Fruit fly (Drosophila melanogaster) whole organism, pupa: ENCODE results near the gene CG7924.
A peak's percentile ranks its signal among the peaks of the same experiment; 100 is the strongest.

Experiments
- CG10348 ChIP-seq: fragments of 200-800 bp; sonication (Bioruptor generic); IDR thresholded peaks from 2 replicates; pipeline ENCODE4 v1.3.6; 2022; ENCODE audit warnings: missing biosample characterization, missing genetic modification characterization
- CG12605 ChIP-seq: fragments of 200-800 bp; sonication (Bioruptor generic); IDR thresholded peaks from 2 replicates; pipeline ENCODE4 v1.3.6; 2022; ENCODE audit warnings: missing biosample characterization, missing genetic modification characterization
- CG13204 ChIP-seq: fragments of 200-800 bp; sonication (Bioruptor generic); optimal IDR thresholded peaks from 2 replicates; lab custom pipeline; 2018; ENCODE audit warnings: missing biosample characterization, mild to moderate bottlenecking, missing genetic modification characterization, moderate library complexity
- CG14655 ChIP-seq: fragments of 200-800 bp; sonication (Bioruptor generic); optimal IDR thresholded peaks from 3 replicates; lab custom pipeline; 2017; ENCODE audit warnings: mild to moderate bottlenecking, missing biosample characterization, missing genetic modification reagents, missing genetic modification characterization
- CG15710 ChIP-seq: fragments of 200-800 bp; sonication (Bioruptor generic); optimal IDR thresholded peaks from 2 replicates; lab custom pipeline; 2018; ENCODE audit warnings: missing biosample characterization, mild to moderate bottlenecking, missing genetic modification characterization, moderate library complexity
- CG17806 ChIP-seq: fragments of 200-800 bp; sonication (Bioruptor generic); optimal IDR thresholded peaks from 2 replicates; lab custom pipeline; 2018; ENCODE audit warnings: missing biosample characterization, mild to moderate bottlenecking, missing genetic modification characterization, moderate library complexity
- CG32121 ChIP-seq: fragments of 200-800 bp; sonication (Bioruptor generic); IDR thresholded peaks from 2 replicates; pipeline ENCODE4 v1.3.6; 2022; ENCODE audit warnings: missing biosample characterization, missing genetic modification characterization
- CG34367 ChIP-seq: fragments of 200-800 bp; sonication (Bioruptor generic); optimal IDR thresholded peaks from 2 replicates; lab custom pipeline; 2018; ENCODE audit warnings: missing biosample characterization, mild to moderate bottlenecking, missing genetic modification characterization
- CG4496 ChIP-seq: fragments of 200-800 bp; sonication (Bioruptor generic); IDR thresholded peaks from 3 replicates; pipeline ENCODE4 v1.3.6; 2022; ENCODE audit warnings: missing biosample characterization, missing genetic modification characterization
- CG8159 ChIP-seq: fragments of 200-800 bp; sonication (Bioruptor generic); optimal IDR thresholded peaks from 3 replicates; lab custom pipeline; 2018; ENCODE audit warnings: missing biosample characterization, mild to moderate bottlenecking, missing genetic modification characterization, moderate library complexity
- CG8301 ChIP-seq: fragments of 200-800 bp; sonication (Bioruptor generic); optimal IDR thresholded peaks from 2 replicates; lab custom pipeline; 2018; ENCODE audit warnings: missing biosample characterization, mild to moderate bottlenecking, missing genetic modification characterization
- CG9948 ChIP-seq: fragments of 200-800 bp; sonication (Bioruptor generic); optimal IDR thresholded peaks from 2 replicates; lab custom pipeline; 2018; ENCODE audit warnings: missing biosample characterization, mild to moderate bottlenecking, missing genetic modification characterization, moderate library complexity
- D1 ChIP-seq: fragments of 200-800 bp; sonication (Bioruptor generic); optimal IDR thresholded peaks from 2 replicates; lab custom pipeline; 2018; ENCODE audit warnings: missing biosample characterization, mild to moderate bottlenecking, missing genetic modification characterization, moderate library complexity
- EcR ChIP-seq: fragments of 200-800 bp; sonication (Bioruptor generic); optimal IDR thresholded peaks from 3 replicates; lab custom pipeline; 2019; ENCODE audit warnings: missing biosample characterization, missing genetic modification characterization, mild to moderate bottlenecking, moderate library complexity, missing genetic modification reagents
- Ets98B ChIP-seq: fragments of 200-800 bp; sonication (Bioruptor generic); IDR thresholded peaks from 2 replicates; pipeline ENCODE4 v1.3.6; 2022; ENCODE audit warnings: missing biosample characterization, missing genetic modification characterization
- Pif1A ChIP-seq: fragments of 200-800 bp; sonication (Bioruptor generic); optimal IDR thresholded peaks from 3 replicates; lab custom pipeline; 2016; ENCODE audit warnings: missing biosample characterization, missing genetic modification characterization
- Pif1B ChIP-seq: fragments of 200-800 bp; sonication (Bioruptor generic); optimal IDR thresholded peaks from 3 replicates; lab custom pipeline; 2016; ENCODE audit warnings: missing biosample characterization, missing genetic modification characterization
- Snoo ChIP-seq: fragments of 200-800 bp; sonication (Bioruptor generic); optimal IDR thresholded peaks from 3 replicates; lab custom pipeline; 2017; ENCODE audit warnings: missing biosample characterization, mild to moderate bottlenecking, missing genetic modification characterization, inconsistent platforms
- fd96Ca ChIP-seq: fragments of 200-800 bp; sonication (Bioruptor generic); IDR thresholded peaks from 3 replicates; pipeline ENCODE4 v1.3.6; 2022; ENCODE audit warnings: missing biosample characterization, missing genetic modification characterization
- gl ChIP-seq: fragments of 200-800 bp; sonication (Bioruptor generic); optimal IDR thresholded peaks from 2 replicates; lab custom pipeline; 2018; ENCODE audit warnings: missing biosample characterization, mild to moderate bottlenecking, missing genetic modification characterization
- rn ChIP-seq: fragments of 200-800 bp; sonication (Bioruptor generic); IDR thresholded peaks from 2 replicates; pipeline ENCODE4 v1.3.6; 2022; ENCODE audit warnings: missing biosample characterization, missing genetic modification characterization

Gene CG7924

dm6 chr3L:14193962-14194503, 39.2 kb upstream of the CG7924 start:
- TF ChIP-seq CG34367 (tag; lab: Kevin White, UChicago) (no peak), CG15710 (tag; lab: Kevin White, UChicago) (no peak), CG9948 (no peak), CG13204 (GFP tag; lab: Kevin White, UChicago) (no peak), CG32121 (GFP tag; lab: Robert Waterston, UW) (peak; percentile 35; the same call in 1 of the 2 replicates), CG8159 (peak; percentile 6)

- TF ChIP-seq CG15710 (tag; lab: Kevin White, UChicago): no peak
- no peak for TF ChIP-seq CG9948
- no peak for TF ChIP-seq CG32121 (GFP tag; lab: Robert Waterston, UW)
- no peak for TF ChIP-seq CG8159
- no peak for TF ChIP-seq CG13204 (GFP tag; lab: Kevin White, UChicago)
- TF ChIP-seq fd96Ca: no peak
- no peak for TF ChIP-seq Snoo (tag; lab: Kevin White, UChicago)
These were observed 37.6 kb upstream of the CG7924 start for dm6 chr3L:14195714-14196113.

dm6 chr3L:14198216-14198615, 35.1 kb upstream of the CG7924 start:
- no peak for TF ChIP-seq CG9948
- no peak for TF ChIP-seq CG32121 (GFP tag; lab: Robert Waterston, UW)

dm6 chr3L:14200966-14201365, 32.3 kb upstream of the CG7924 start:
- no peak for TF ChIP-seq CG15710 (tag; lab: Kevin White, UChicago)
- peak; percentile 52 for TF ChIP-seq EcR (GFP tag; lab: Kevin White, UChicago)
- peak; percentile 18; the same call in 1 of the 2 replicates for TF ChIP-seq CG32121 (GFP tag; lab: Robert Waterston, UW)
- TF ChIP-seq D1: peak; percentile 24
- no peak for TF ChIP-seq CG10348 (GFP tag; lab: Robert Waterston, UW)
- no peak; the same call in 2 of the 3 replicates for TF ChIP-seq CG4496
- TF ChIP-seq CG8159: no peak
- no peak for TF ChIP-seq gl

- TF ChIP-seq EcR (GFP tag; lab: Kevin White, UChicago) (peak; percentile 78), CG9948 (no peak), CG10348 (GFP tag; lab: Robert Waterston, UW) (no peak), gl (no peak), Snoo (tag; lab: Kevin White, UChicago) (no peak)
These were observed 31.0 kb upstream of the CG7924 start for dm6 chr3L:14202318-14202717.

- TF ChIP-seq CG10348 (GFP tag; lab: Robert Waterston, UW) (no peak), D1 (no peak), CG14655 (GFP tag; lab: Kevin White, UChicago) (no peak), CG15710 (tag; lab: Kevin White, UChicago) (no peak), Pif1B (GFP tag; lab: Kevin White, UChicago) (no peak)
These were observed 30.2 kb upstream of the CG7924 start, which contains the start of gene saturn for dm6 chr3L:14203023-14203422. Gene saturn, plus strand, starts transcription at chr3L:14203323.

dm6 chr3L:14204659-14205568, 28.4 kb upstream of the CG7924 start:
- TF ChIP-seq Ets98B (GFP tag; lab: Robert Waterston, UW) (peak; percentile 16; the same call in 1 of the 2 replicates), CG34367 (tag; lab: Kevin White, UChicago) (no peak), Pif1A (no peak), rn (no peak), CG12605 (no peak; the same call in 1 of the 2 replicates), Pif1B (GFP tag; lab: Kevin White, UChicago) (no peak), CG17806 (tag; lab: Kevin White, UChicago) (no peak), gl (no peak), CG4496 (no peak), CG9948 (peak; percentile 48), CG8159 (peak; percentile 17), D1 (no peak), CG32121 (GFP tag; lab: Robert Waterston, UW) (no peak), fd96Ca (no peak), EcR (GFP tag; lab: Kevin White, UChicago) (no peak), Snoo (tag; lab: Kevin White, UChicago) (no peak), CG13204 (GFP tag; lab: Kevin White, UChicago) (no peak), CG14655 (GFP tag; lab: Kevin White, UChicago) (peak; percentile 55), CG10348 (GFP tag; lab: Robert Waterston, UW) (no peak), CG15710 (tag; lab: Kevin White, UChicago) (no peak), CG8301 (tag; lab: Kevin White, UChicago) (peak; percentile 8)
